Worm (Caenorhabditis elegans) whole organism, L2 larva: ENCODE measurements around the gene tab-1.

Source experiments
- ZK546.5 ChIP-seq: sonication (generic microtip); optimal IDR thresholded peaks from 2 replicates; lab custom pipeline; 2017; ENCODE audit warnings: missing biosample characterization, missing genetic modification characterization
- egl-27 ChIP-seq: sonication (generic microtip); optimal IDR thresholded peaks from 3 replicates; lab custom pipeline; 2017; ENCODE audit warnings: missing biosample characterization, missing genetic modification reagents, missing genetic modification characterization
- elt-1 ChIP-seq: fragments of 150-350 bp; optimal IDR thresholded peaks from 2 replicates; lab custom pipeline; 2014; ENCODE audit warnings: missing biosample characterization, missing genetic modification characterization
- elt-3 ChIP-seq: sonication (generic microtip); optimal IDR thresholded peaks from 2 replicates; lab custom pipeline; 2017; ENCODE audit warnings: missing biosample characterization, missing genetic modification characterization
- lsy-2 ChIP-seq, 2 experiments: fragments of 150-350 bp in 1 of 2; sonication (generic microtip) in 1 of 2; optimal IDR thresholded peaks; 2 replicates each; lab custom pipeline; 2014 to 2017; ENCODE audit warnings: missing biosample characterization in 2 of 2, missing genetic modification characterization in 2 of 2
- mbf-1 ChIP-seq: sonication (generic microtip); optimal IDR thresholded peaks from 2 replicates; lab custom pipeline; 2017; ENCODE audit warnings: missing biosample characterization, missing genetic modification characterization
- mdl-1 ChIP-seq, 2 experiments: fragments of 150-350 bp in 1 of 2; sonication (generic microtip) in 1 of 2; optimal IDR thresholded peaks; 2 replicates each; lab custom pipeline; 2017; ENCODE audit warnings: missing biosample characterization in 2 of 2, missing genetic modification characterization in 2 of 2
- nhr-11 ChIP-seq: fragments of 150-350 bp; optimal IDR thresholded peaks from 2 replicates; lab custom pipeline; 2014; ENCODE audit warnings: missing biosample characterization, missing genetic modification characterization
- nhr-6 ChIP-seq: fragments of 150-350 bp; optimal IDR thresholded peaks from 2 replicates; lab custom pipeline; 2014; ENCODE audit warnings: missing biosample characterization, missing genetic modification characterization
- nhr-77 ChIP-seq: fragments of 150-350 bp; optimal IDR thresholded peaks from 2 replicates; lab custom pipeline; 2014; ENCODE audit warnings: missing biosample characterization, missing genetic modification characterization
- skn-1 ChIP-seq: sonication (generic microtip); optimal IDR thresholded peaks from 2 replicates; lab custom pipeline; 2017; ENCODE audit warnings: missing biosample characterization, missing genetic modification characterization
- snpc-4 ChIP-seq: fragments of 150-350 bp; optimal IDR thresholded peaks from 2 replicates; lab custom pipeline; 2014; ENCODE audit warnings: missing biosample characterization, missing genetic modification characterization
- unc-62 ChIP-seq: fragments of 150-350 bp; optimal IDR thresholded peaks from 2 replicates; lab custom pipeline; 2014; ENCODE audit warnings: missing biosample characterization, missing genetic modification reagents, missing genetic modification characterization
- ztf-11 ChIP-seq: sonication (generic microtip); optimal IDR thresholded peaks from 2 replicates; lab custom pipeline; 2017; ENCODE audit warnings: missing biosample characterization, missing genetic modification characterization

DNA sequence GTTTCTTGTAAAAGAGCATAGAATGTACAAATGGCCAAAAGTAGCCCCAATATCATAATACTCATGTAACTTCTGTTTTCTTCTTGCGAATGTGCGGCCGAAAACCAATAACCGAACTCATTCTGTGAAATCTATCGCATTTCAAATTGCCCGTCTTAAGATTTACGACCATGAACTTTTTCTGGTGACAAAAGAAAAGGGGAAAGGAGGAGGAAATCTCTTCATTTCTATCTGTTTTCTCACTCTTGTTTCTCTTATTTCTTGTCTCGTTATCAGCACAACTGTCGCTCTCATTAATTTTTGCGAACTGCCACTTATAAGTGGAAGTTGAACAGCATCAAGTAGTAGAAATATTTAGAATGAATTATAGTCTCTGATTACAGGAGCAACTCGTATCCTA lies 38.0 kb downstream of the tab-1 start:
- TF ChIP-seq lsy-2 (tag; optimal IDR thresholded peaks at IDR 0.05; lab: Kevin White, UChicago) (peak in 1 of 2 experiments; percentile 28), skn-1 (tag; lab: Kevin White, UChicago) (no peak), elt-3 (tag; lab: Kevin White, UChicago) (no peak), ztf-11 (tag; lab: Kevin White, UChicago) (no peak), egl-27 (tag; lab: Kevin White, UChicago) (peak; percentile 87), nhr-6 (tag; lab: Kevin White, UChicago) (no peak), snpc-4 (tag; lab: Kevin White, UChicago) (no peak), unc-62 (GFP tag; lab: Kevin White, UChicago) (no peak), mdl-1 (tag; optimal IDR thresholded peaks at IDR 0.05; lab: Kevin White, UChicago) (no peak), ZK546.5 (tag; lab: Kevin White, UChicago) (no peak), elt-1 (no peak), nhr-11 (tag; lab: Kevin White, UChicago) (no peak), mbf-1 (tag; lab: Kevin White, UChicago) (no peak), nhr-77 (tag; lab: Kevin White, UChicago) (no peak)
